Fruit fly (Drosophila melanogaster) whole organism, wandering third instar larva: ENCODE results near the gene CG13023.

Experiments
- Abd-B ChIP-seq: fragments of >200 bp; optimal IDR thresholded peaks from 2 replicates; lab custom pipeline; 2017; ENCODE audit warnings: missing biosample characterization, missing genetic modification characterization
- CG32264 ChIP-seq: fragments of 200-800 bp; sonication (Bioruptor generic); optimal IDR thresholded peaks from 2 replicates; lab custom pipeline; 2016; ENCODE audit warnings: missing biosample characterization, missing genetic modification characterization
- CG9705 ChIP-seq: fragments of 200-800 bp; sonication (Bioruptor generic); optimal IDR thresholded peaks from 2 replicates; lab custom pipeline; 2018; ENCODE audit warnings: missing biosample characterization, mild to moderate bottlenecking, missing genetic modification characterization
- CrebA ChIP-seq: fragments of 200-800 bp; sonication (Bioruptor generic); optimal IDR thresholded peaks from 2 replicates; lab custom pipeline; 2016; ENCODE audit warnings: missing biosample characterization, mild to moderate bottlenecking, missing genetic modification characterization, borderline replicate concordance
- Dfd ChIP-seq: fragments of >200 bp; optimal IDR thresholded peaks from 2 replicates; lab custom pipeline; 2017; ENCODE audit warnings: missing biosample characterization, missing genetic modification characterization
- Dif ChIP-seq: fragments of 200-275, 200-300 bp; sonication (Bioruptor generic); optimal IDR thresholded peaks from 2 replicates; lab custom pipeline; 2018; ENCODE audit warnings: missing biosample characterization, missing genetic modification characterization; ENCODE audit not compliant: partially characterized antibody
- GATAd ChIP-seq: sonication (Bioruptor generic); optimal IDR thresholded peaks from 2 replicates; lab custom pipeline; 2016; ENCODE audit warnings: missing biosample characterization, missing genetic modification characterization
- HLH106 ChIP-seq: fragments of 200-800 bp; optimal IDR thresholded peaks from 3 replicates; lab custom pipeline; 2019; ENCODE audit warnings: missing biosample characterization, mild to moderate bottlenecking, missing genetic modification characterization, moderate library complexity
- Hnf4 ChIP-seq: fragments of 200-800 bp; sonication (Bioruptor generic); optimal IDR thresholded peaks from 2 replicates; lab custom pipeline; 2016; ENCODE audit warnings: missing biosample characterization, mild to moderate bottlenecking, missing genetic modification characterization
- Hr78 ChIP-seq: fragments of >200 bp; optimal IDR thresholded peaks from 2 replicates; lab custom pipeline; 2017; ENCODE audit warnings: missing biosample characterization, missing genetic modification characterization
- Hr83 ChIP-seq: fragments of 200-300 bp; sonication (Bioruptor generic); optimal IDR thresholded peaks from 2 replicates; lab custom pipeline; 2016; ENCODE audit warnings: missing biosample characterization, mild to moderate bottlenecking, missing genetic modification characterization, moderate library complexity; ENCODE audit not compliant: poor library complexity, severe bottlenecking
- Jra ChIP-seq: sonication (Bioruptor generic); optimal IDR thresholded peaks from 2 replicates; lab custom pipeline; 2016; ENCODE audit warnings: missing biosample characterization, missing genetic modification characterization
- Mio ChIP-seq: sonication (Bioruptor generic); optimal IDR thresholded peaks from 2 replicates; lab custom pipeline; 2016; ENCODE audit warnings: missing biosample characterization, missing genetic modification characterization
- Myc ChIP-seq: fragments of >200 bp; optimal IDR thresholded peaks from 2 replicates; lab custom pipeline; 2017
- N ChIP-seq: fragments of >200 bp; optimal IDR thresholded peaks from 2 replicates; lab custom pipeline; 2018; ENCODE audit warnings: missing biosample characterization, missing external identifiers, missing genetic modification characterization
- OdsH ChIP-seq: fragments of 200-800 bp; sonication (Bioruptor generic); optimal IDR thresholded peaks from 2 replicates; lab custom pipeline; 2016; ENCODE audit warnings: missing biosample characterization, mild to moderate bottlenecking, missing genetic modification characterization
- Rel ChIP-seq, 2 experiments: fragments of 200-800 bp; sonication (Bioruptor generic) in 1 of 2; optimal IDR thresholded peaks; 2 replicates in 1 of 2; 3 replicates in 1 of 2; lab custom pipeline; 2016 to 2019; ENCODE audit warnings: mild to moderate bottlenecking in 2 of 2, missing biosample characterization in 2 of 2, missing genetic modification characterization in 2 of 2, moderate library complexity in 1 of 2
- Sp1 ChIP-seq: fragments of 200-800 bp; sonication (Bioruptor generic); optimal IDR thresholded peaks from 3 replicates; lab custom pipeline; 2019; ENCODE audit warnings: missing biosample characterization, mild to moderate bottlenecking, missing genetic modification characterization, moderate library complexity
- Vsx2 ChIP-seq: fragments of 200-300, 225-300 bp; sonication (Bioruptor generic); optimal IDR thresholded peaks from 2 replicates; lab custom pipeline; 2018; ENCODE audit warnings: missing biosample characterization, missing genetic modification characterization; ENCODE audit not compliant: partially characterized antibody
- br ChIP-seq: fragments of 200-800 bp; sonication (Bioruptor generic); optimal IDR thresholded peaks from 2 replicates; lab custom pipeline; 2016; ENCODE audit warnings: missing biosample characterization, missing genetic modification characterization
- brk ChIP-seq: fragments of 200-800 bp; sonication (Bioruptor generic); optimal IDR thresholded peaks from 2 replicates; lab custom pipeline; 2016; ENCODE audit warnings: missing biosample characterization, mild to moderate bottlenecking, missing genetic modification characterization
- dl ChIP-seq, 2 experiments: fragments of 175-275, 200-275 bp in 1 of 2; fragments of 200-275 bp in 1 of 2; sonication (Bioruptor generic); optimal IDR thresholded peaks; lab custom pipeline; 2018; ENCODE audit warnings: mild to moderate bottlenecking in 2 of 2, missing biosample characterization in 2 of 2, missing genetic modification characterization in 2 of 2, moderate library complexity in 2 of 2; ENCODE audit not compliant: partially characterized antibody in 2 of 2, insufficient read depth in 1 of 2
- dmrt93B ChIP-seq: fragments of 200-800 bp; sonication (Bioruptor generic); optimal IDR thresholded peaks from 2 replicates; lab custom pipeline; 2018; ENCODE audit warnings: missing biosample characterization, mild to moderate bottlenecking, missing genetic modification characterization
- dsf ChIP-seq: sonication (Bioruptor generic); optimal IDR thresholded peaks from 2 replicates; lab custom pipeline; 2016; ENCODE audit warnings: missing biosample characterization, missing genetic modification characterization, borderline replicate concordance
- ey ChIP-seq: fragments of 200-800 bp; sonication (Bioruptor generic); optimal IDR thresholded peaks from 2 replicates; lab custom pipeline; 2016; ENCODE audit warnings: missing biosample characterization, missing genetic modification characterization
- foxo ChIP-seq, 2 experiments: fragments of 200-800 bp; sonication (Bioruptor generic); optimal IDR thresholded peaks; 2 replicates in 1 of 2; 3 replicates in 1 of 2; lab custom pipeline; 2016 to 2017; ENCODE audit warnings: missing biosample characterization in 2 of 2, missing genetic modification characterization in 2 of 2
- fru ChIP-seq: fragments of 200-800 bp; sonication (Bioruptor generic); optimal IDR thresholded peaks from 3 replicates; lab custom pipeline; 2016; ENCODE audit warnings: missing biosample characterization, mild to moderate bottlenecking, missing genetic modification characterization
- h ChIP-seq: fragments of 200-800 bp; sonication (Bioruptor generic); optimal IDR thresholded peaks from 3 replicates; lab custom pipeline; 2016; ENCODE audit warnings: missing biosample characterization, mild to moderate bottlenecking, missing genetic modification characterization
- jim ChIP-seq: fragments of 175-275, 200-325 bp; sonication (Bioruptor generic); optimal IDR thresholded peaks from 2 replicates; lab custom pipeline; 2016; ENCODE audit warnings: missing biosample characterization, mild to moderate bottlenecking, missing genetic modification characterization
- lola ChIP-seq: fragments of >200 bp; optimal IDR thresholded peaks from 2 replicates; lab custom pipeline; 2017; ENCODE audit warnings: missing biosample characterization, missing genetic modification characterization
- pan ChIP-seq: fragments of >200 bp; optimal IDR thresholded peaks from 2 replicates; lab custom pipeline; 2017
- psq ChIP-seq: fragments of 200-800 bp; sonication (Bioruptor generic); optimal IDR thresholded peaks from 3 replicates; lab custom pipeline; 2017; ENCODE audit warnings: missing biosample characterization, mild to moderate bottlenecking, missing genetic modification characterization, moderate library complexity
- rgr ChIP-seq: fragments of 200-800 bp; sonication (Bioruptor generic); optimal IDR thresholded peaks from 3 replicates; lab custom pipeline; 2016; ENCODE audit warnings: missing biosample characterization, mild to moderate bottlenecking, missing genetic modification characterization
- sage ChIP-seq: fragments of 200-800 bp; sonication (Bioruptor generic); optimal IDR thresholded peaks from 2 replicates; lab custom pipeline; 2016; ENCODE audit warnings: missing biosample characterization, mild to moderate bottlenecking, missing genetic modification characterization
- sv ChIP-seq: fragments of 200-800 bp; sonication (Bioruptor generic); optimal IDR thresholded peaks from 3 replicates; lab custom pipeline; 2016; ENCODE audit warnings: missing biosample characterization, missing genetic modification characterization
- tai ChIP-seq: sonication (Bioruptor generic); optimal IDR thresholded peaks from 2 replicates; lab custom pipeline; 2016; ENCODE audit warnings: missing biosample characterization, missing genetic modification characterization
- usp ChIP-seq: fragments of >200 bp; optimal IDR thresholded peaks from 2 replicates; lab custom pipeline; 2017; ENCODE audit warnings: missing biosample characterization, missing genetic modification characterization
- woc ChIP-seq: sonication (Bioruptor generic); optimal IDR thresholded peaks from 2 replicates; lab custom pipeline; 2016; ENCODE audit warnings: missing biosample characterization, mild to moderate bottlenecking, missing genetic modification characterization

CG13023 gene

DNA sequence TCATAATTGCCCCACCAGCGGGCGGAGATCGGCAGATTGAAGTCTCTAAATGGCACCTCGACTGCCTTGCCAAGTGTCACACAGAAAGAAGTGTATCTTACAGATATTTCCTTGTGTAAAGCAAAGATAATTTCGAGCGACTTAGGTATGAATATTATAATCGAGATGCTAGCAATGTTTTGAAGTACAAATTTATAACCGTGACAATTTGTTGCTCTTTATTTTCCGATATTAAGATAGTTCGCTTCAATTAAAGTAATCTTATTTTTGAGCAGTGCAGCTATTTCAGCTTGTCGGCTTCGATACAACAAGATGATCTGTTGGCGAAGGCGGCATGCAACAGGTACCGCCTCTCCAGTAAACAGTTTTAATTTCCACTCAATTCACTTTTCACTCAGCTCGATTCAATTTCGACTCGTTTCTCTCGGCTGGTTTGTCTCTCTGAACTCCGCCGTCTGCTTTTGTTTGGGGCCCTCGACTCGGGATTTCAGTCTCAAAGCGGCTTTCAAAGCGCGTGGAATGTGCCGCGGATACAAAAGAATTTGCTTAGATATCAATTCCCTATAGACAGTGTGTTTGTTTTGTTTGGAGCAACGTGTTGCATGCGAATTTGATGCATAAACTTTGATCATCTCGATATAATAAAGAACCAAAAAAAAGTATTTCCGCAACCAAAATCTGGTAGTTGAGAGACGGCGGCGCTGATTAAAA is 11.3 kb downstream of the CG13023 start:
- TF ChIP-seq Vsx2 (no peak), woc (GFP tag; lab: Kevin White, UChicago) (peak; percentile 12), pan (lab: Kevin White, UChicago) (no peak), sv (no peak), sage (no peak), Abd-B (GFP tag; lab: Kevin White, UChicago) (no peak), rgr (GFP tag; lab: Kevin White, UChicago) (peak; percentile 7), Mio (GFP tag; lab: Kevin White, UChicago) (no peak), br (GFP tag; lab: Kevin White, UChicago) (peak; percentile 2), CrebA (GFP tag; lab: Kevin White, UChicago) (no peak), Hr78 (GFP tag; lab: Kevin White, UChicago) (no peak), fru (GFP tag; lab: Kevin White, UChicago) (peak; percentile 36), foxo (GFP tag; optimal IDR thresholded peaks at IDR 0.05; lab: Kevin White, UChicago) (peak in 1 of 2 experiments; percentile 16), N (GFP tag; lab: Kevin White, UChicago) (no peak), dsf (GFP tag; lab: Kevin White, UChicago) (no peak), ey (GFP tag; lab: Kevin White, UChicago) (peak; percentile 39), Hnf4 (GFP tag; lab: Kevin White, UChicago) (no peak), Dif (GFP tag; lab: Kevin White, UChicago) (peak; percentile 16), Rel (GFP tag; optimal IDR thresholded peaks at IDR 0.05; lab: Kevin White, UChicago) (no peak), Rel (tag; optimal IDR thresholded peaks at IDR 0.05; lab: Kevin White, UChicago) (no peak), brk (GFP tag; lab: Kevin White, UChicago) (no peak), dl (GFP tag; optimal IDR thresholded peaks at IDR 0.05; lab: Kevin White, UChicago; ENCODE audit: insufficient read depth in 1 of 2, partially characterized antibody in 2 of 2) (no peak), CG32264 (GFP tag; lab: Kevin White, UChicago) (no peak), Sp1 (GFP tag; lab: Kevin White, UChicago) (no peak), Myc (lab: Kevin White, UChicago) (no peak), GATAd (GFP tag; lab: Kevin White, UChicago) (no peak), CG9705 (GFP tag; lab: Kevin White, UChicago) (no peak), tai (GFP tag; lab: Kevin White, UChicago) (no peak), Dfd (GFP tag; lab: Kevin White, UChicago) (no peak), dmrt93B (GFP tag; lab: Kevin White, UChicago) (peak; percentile 21), jim (GFP tag; lab: Kevin White, UChicago) (no peak), Jra (no peak), OdsH (no peak), h (peak; percentile 64), HLH106 (peak; percentile 22), Hr83 (GFP tag; lab: Kevin White, UChicago) (no peak), usp (GFP tag; lab: Kevin White, UChicago) (no peak), psq (GFP tag; lab: Kevin White, UChicago) (no peak), lola (GFP tag; lab: Kevin White, UChicago) (no peak)

DNA sequence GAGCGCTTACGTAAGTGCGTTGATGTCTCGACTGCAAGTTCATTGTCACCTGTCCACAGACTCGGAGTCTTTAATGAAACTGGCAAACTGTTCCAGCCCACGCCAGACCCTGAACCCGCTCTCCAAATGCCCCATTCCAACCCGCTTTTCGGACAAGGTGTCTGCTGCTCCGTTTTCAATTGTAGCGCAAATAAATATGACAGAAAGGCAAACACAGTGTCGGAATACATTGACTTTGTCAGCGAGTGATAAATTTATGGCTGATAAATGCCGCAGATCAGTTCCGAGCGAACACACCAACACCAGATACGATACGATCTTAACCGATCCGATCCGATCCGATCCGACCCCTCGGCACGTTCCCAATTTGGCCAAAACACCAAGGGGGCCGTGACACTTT is 13.1 kb downstream of the CG13023 start:
- no peak for TF ChIP-seq N (GFP tag; lab: Kevin White, UChicago)
- no peak for TF ChIP-seq Dif (GFP tag; lab: Kevin White, UChicago)
- no peak for TF ChIP-seq Dfd (GFP tag; lab: Kevin White, UChicago)
- no peak for TF ChIP-seq Rel (GFP tag; optimal IDR thresholded peaks at IDR 0.05; lab: Kevin White, UChicago)
- TF ChIP-seq Rel (tag; optimal IDR thresholded peaks at IDR 0.05; lab: Kevin White, UChicago) = no peak
- no peak for TF ChIP-seq ey (GFP tag; lab: Kevin White, UChicago)
- no peak for TF ChIP-seq Myc (lab: Kevin White, UChicago)
- peak; percentile 15 for TF ChIP-seq CG32264 (GFP tag; lab: Kevin White, UChicago)
- TF ChIP-seq Vsx2 = no peak
- TF ChIP-seq Hr78 (GFP tag; lab: Kevin White, UChicago) = no peak
- TF ChIP-seq Mio (GFP tag; lab: Kevin White, UChicago) = no peak
- peak in 1 of 2 experiments; percentile 14 for TF ChIP-seq foxo (GFP tag; optimal IDR thresholded peaks at IDR 0.05; lab: Kevin White, UChicago)
- no peak for TF ChIP-seq sage
- TF ChIP-seq OdsH = peak; percentile 37
- TF ChIP-seq dsf (GFP tag; lab: Kevin White, UChicago) = no peak
- TF ChIP-seq CG9705 (GFP tag; lab: Kevin White, UChicago) = no peak
- TF ChIP-seq Abd-B (GFP tag; lab: Kevin White, UChicago) = no peak
- no peak for TF ChIP-seq pan (lab: Kevin White, UChicago)
- peak; percentile 60 for TF ChIP-seq h
- TF ChIP-seq usp (GFP tag; lab: Kevin White, UChicago) = no peak
- no peak for TF ChIP-seq Jra
- TF ChIP-seq brk (GFP tag; lab: Kevin White, UChicago) = no peak
- peak; percentile 46 for TF ChIP-seq rgr (GFP tag; lab: Kevin White, UChicago)
- no peak for TF ChIP-seq dmrt93B (GFP tag; lab: Kevin White, UChicago)
- TF ChIP-seq jim (GFP tag; lab: Kevin White, UChicago) = no peak
- peak; percentile 4 for TF ChIP-seq Sp1 (GFP tag; lab: Kevin White, UChicago)
- no peak for TF ChIP-seq sv
- TF ChIP-seq tai (GFP tag; lab: Kevin White, UChicago) = no peak
- peak; percentile 22 for TF ChIP-seq CrebA (GFP tag; lab: Kevin White, UChicago)
- TF ChIP-seq fru (GFP tag; lab: Kevin White, UChicago) = no peak
- no peak for TF ChIP-seq dl (GFP tag; optimal IDR thresholded peaks at IDR 0.05; lab: Kevin White, UChicago; ENCODE audit: insufficient read depth in 1 of 2, partially characterized antibody in 2 of 2)
- TF ChIP-seq psq (GFP tag; lab: Kevin White, UChicago) = no peak
- TF ChIP-seq lola (GFP tag; lab: Kevin White, UChicago) = no peak
- TF ChIP-seq Hnf4 (GFP tag; lab: Kevin White, UChicago) = no peak
- peak; percentile 36 for TF ChIP-seq br (GFP tag; lab: Kevin White, UChicago)
- TF ChIP-seq Hr83 (GFP tag; lab: Kevin White, UChicago) = peak; percentile 85
- TF ChIP-seq, all 38 proteins: peak for 9
